Fruit fly (Drosophila melanogaster) whole organism, embryonic: Measurements from ENCODE around the gene CG6294.

Source experiments
- Abd-B ChIP-seq: fragments of 200-800 bp; sonication (Bioruptor generic); optimal IDR thresholded peaks from 2 replicates; lab custom pipeline; 2018; ENCODE audit warnings: missing biosample characterization, mild to moderate bottlenecking, missing genetic modification characterization, moderate library complexity
- C15 ChIP-seq: fragments of 200-800 bp; sonication (Bioruptor generic); IDR thresholded peaks from 3 replicates; pipeline ENCODE4 v1.3.6; 2022; ENCODE audit warnings: missing biosample characterization, missing genetic modification characterization
- CG11696 ChIP-seq: fragments of 200-800 bp; sonication (Bioruptor generic); IDR thresholded peaks from 2 replicates; pipeline ENCODE4 v1.3.6; 2022; ENCODE audit warnings: missing biosample characterization, missing genetic modification characterization
- CG11723 ChIP-seq: fragments of 200-800 bp; sonication (Bioruptor generic); optimal IDR thresholded peaks from 2 replicates; lab custom pipeline; 2017; ENCODE audit warnings: missing biosample characterization, mild to moderate bottlenecking, missing genetic modification characterization
- CG12155 ChIP-seq: fragments of 200-800 bp; sonication (Bioruptor generic); optimal IDR thresholded peaks from 3 replicates; lab custom pipeline; 2016; ENCODE audit warnings: missing biosample characterization, missing genetic modification characterization
- CG12942 ChIP-seq: fragments of 200-800 bp; sonication (Bioruptor generic); optimal IDR thresholded peaks from 3 replicates; lab custom pipeline; 2016; ENCODE audit warnings: missing biosample characterization, missing genetic modification characterization
- CG17328 ChIP-seq: fragments of 200-800 bp; sonication (Bioruptor generic); IDR thresholded peaks from 2 replicates; pipeline ENCODE4 v1.3.6; 2022; ENCODE audit warnings: missing biosample characterization, missing genetic modification characterization
- CG18011 ChIP-seq: fragments of 200-800 bp; sonication (Bioruptor generic); optimal IDR thresholded peaks from 2 replicates; lab custom pipeline; 2017; ENCODE audit warnings: missing biosample characterization, missing genetic modification characterization, mild to moderate bottlenecking, moderate library complexity, missing genotype
- CG18262 ChIP-seq: fragments of 200-800 bp; optimal IDR thresholded peaks from 3 replicates; lab custom pipeline; 2019; ENCODE audit warnings: missing biosample characterization, mild to moderate bottlenecking, missing genetic modification characterization, moderate library complexity
- CG2712 ChIP-seq: fragments of 200-800 bp; optimal IDR thresholded peaks from 3 replicates; lab custom pipeline; 2019; ENCODE audit warnings: missing biosample characterization, mild to moderate bottlenecking, missing genetic modification characterization, moderate library complexity
- CG3065 ChIP-seq: fragments of 200-800 bp; sonication (Bioruptor generic); optimal IDR thresholded peaks from 2 replicates; lab custom pipeline; 2016; ENCODE audit warnings: missing biosample characterization, missing genetic modification characterization
- CG5953 ChIP-seq: fragments of 200-800 bp; sonication (Bioruptor generic); IDR thresholded peaks from 2 replicates; pipeline ENCODE4 v1.3.6; 2022; ENCODE audit warnings: missing biosample characterization, missing genetic modification characterization
- CG6791 ChIP-seq: fragments of 200-800 bp; sonication (Bioruptor generic); IDR thresholded peaks from 3 replicates; pipeline ENCODE4 v1.3.6; 2022; ENCODE audit warnings: missing biosample characterization, missing genetic modification characterization; ENCODE audit not compliant: partially characterized antibody
- CG6813 ChIP-seq: fragments of 200-800 bp; sonication (Bioruptor generic); optimal IDR thresholded peaks from 2 replicates; lab custom pipeline; 2017; ENCODE audit warnings: missing biosample characterization, missing genetic modification characterization, mild to moderate bottlenecking, moderate library complexity, missing genetic modification reagents
- Dp ChIP-seq: fragments of 200-800 bp; sonication (Bioruptor generic); optimal IDR thresholded peaks from 2 replicates; lab custom pipeline; 2018; ENCODE audit warnings: missing biosample characterization, mild to moderate bottlenecking, missing genetic modification characterization, moderate library complexity
- Drgx ChIP-seq: fragments of 200-800 bp; sonication (Bioruptor generic); IDR thresholded peaks from 2 replicates; pipeline ENCODE4 v1.3.6; 2022; ENCODE audit warnings: missing biosample characterization, missing genetic modification characterization
- E2f1 ChIP-seq: fragments of 200-800 bp; sonication (Bioruptor generic); IDR thresholded peaks from 2 replicates; pipeline ENCODE4 v1.3.6; 2022; ENCODE audit warnings: missing biosample characterization, missing genetic modification characterization
- Ets65A ChIP-seq: fragments of 200-800 bp; sonication (Bioruptor generic); peaks from one replicate; lab custom pipeline; 2016; ENCODE audit warnings: missing biosample characterization, missing genetic modification characterization
- Gug ChIP-seq: fragments of 200-800 bp; sonication (Bioruptor generic); IDR thresholded peaks from 4 replicates; pipeline ENCODE4 v1.3.6; 2022; ENCODE audit warnings: missing biosample characterization, missing genetic modification characterization
- MBD-R2 ChIP-seq: fragments of 200-800 bp; sonication (Bioruptor generic); IDR thresholded peaks from 2 replicates; pipeline ENCODE4 v1.3.6; 2022; ENCODE audit warnings: missing biosample characterization, missing genetic modification characterization
- NC2β ChIP-seq: fragments of 200-800 bp; sonication (Bioruptor generic); optimal IDR thresholded peaks from 2 replicates; lab custom pipeline; 2016; ENCODE audit warnings: missing biosample characterization, missing genetic modification characterization
- NFAT ChIP-seq: fragments of 200-800 bp; sonication (Bioruptor generic); IDR thresholded peaks from 2 replicates; pipeline ENCODE4 v1.3.6; 2022; ENCODE audit warnings: missing biosample characterization, missing genetic modification characterization
- Optix ChIP-seq: fragments of 200-800 bp; sonication (Bioruptor generic); IDR thresholded peaks from 3 replicates; pipeline ENCODE4 v1.3.6; 2022; ENCODE audit warnings: missing biosample characterization, missing genetic modification characterization
- Trl ChIP-seq, 3 experiments: fragments of >200 bp in 2 of 3; fragments of 200-800 bp in 1 of 3; sonication (Bioruptor generic) in 1 of 3; optimal IDR thresholded peaks; 2 replicates in 1 of 3; 3 replicates in 2 of 3; lab custom pipeline; 2016 to 2017; ENCODE audit warnings: missing biosample characterization in 1 of 3, missing genetic modification characterization in 1 of 3
- az2 ChIP-seq: fragments of 200-800 bp; sonication (Bioruptor generic); optimal IDR thresholded peaks from 3 replicates; lab custom pipeline; 2016; ENCODE audit warnings: missing biosample characterization, missing genetic modification characterization
- chn ChIP-seq: fragments of 200-800 bp; sonication (Bioruptor generic); optimal IDR thresholded peaks from 2 replicates; lab custom pipeline; 2016; ENCODE audit warnings: missing biosample characterization, missing genetic modification characterization
- emc ChIP-seq: fragments of 200-800 bp; sonication (Bioruptor generic); optimal IDR thresholded peaks from 2 replicates; lab custom pipeline; 2016; ENCODE audit warnings: missing biosample characterization, missing genetic modification characterization
- fd102C ChIP-seq: fragments of 200-800 bp; sonication (Bioruptor generic); optimal IDR thresholded peaks from 2 replicates; lab custom pipeline; 2018; ENCODE audit warnings: missing biosample characterization, mild to moderate bottlenecking, missing genetic modification characterization, moderate library complexity
- fd64A ChIP-seq: fragments of 200-800 bp; sonication (Bioruptor generic); optimal IDR thresholded peaks from 3 replicates; lab custom pipeline; 2018; ENCODE audit warnings: missing biosample characterization, mild to moderate bottlenecking, missing genetic modification characterization
- gsb-n ChIP-seq: fragments of 200-800 bp; sonication (Bioruptor generic); optimal IDR thresholded peaks from 3 replicates; lab custom pipeline; 2018; ENCODE audit warnings: missing biosample characterization, mild to moderate bottlenecking, missing genetic modification characterization
- lbe ChIP-seq: fragments of 200-800 bp; sonication (Bioruptor generic); optimal IDR thresholded peaks from 2 replicates; lab custom pipeline; 2016; ENCODE audit warnings: missing biosample characterization, mild to moderate bottlenecking, missing genetic modification characterization
- lilli ChIP-seq: fragments of 200-800 bp; sonication (Bioruptor generic); optimal IDR thresholded peaks from 3 replicates; lab custom pipeline; 2016; ENCODE audit warnings: missing biosample characterization, missing genetic modification characterization
- pita ChIP-seq: fragments of 200-800 bp; sonication (Bioruptor generic); optimal IDR thresholded peaks from 2 replicates; lab custom pipeline; 2017; ENCODE audit warnings: missing biosample characterization, mild to moderate bottlenecking, missing genetic modification characterization
- prd ChIP-seq, 3 experiments: fragments of >200 bp in 2 of 3; fragments of 200-800 bp in 1 of 3; sonication (Bioruptor generic) in 1 of 3; optimal IDR thresholded peaks in 2 of 3; IDR thresholded peaks in 1 of 3; 2 replicates in 2 of 3; 3 replicates in 1 of 3; pipeline versions ENCODE4 v1.3.6 to Lab custom; 2017 to 2022; ENCODE audit warnings: missing biosample characterization in 1 of 3, missing genetic modification characterization in 1 of 3
- row ChIP-seq: fragments of 200-800 bp; sonication (Bioruptor generic); IDR thresholded peaks from 3 replicates; pipeline ENCODE4 v1.3.6; 2022; ENCODE audit warnings: missing biosample characterization, missing genetic modification characterization
- sob ChIP-seq: fragments of 200-800 bp; sonication (Bioruptor generic); IDR thresholded peaks from 2 replicates; pipeline ENCODE4 v1.3.6; 2022; ENCODE audit warnings: missing biosample characterization, missing genetic modification characterization
- sr ChIP-seq: fragments of 200-800 bp; sonication (Bioruptor generic); IDR thresholded peaks from 3 replicates; pipeline ENCODE4 v1.3.6; 2022; ENCODE audit warnings: missing biosample characterization, missing genetic modification characterization
- ttk ChIP-seq: fragments of 200-800 bp; sonication (Bioruptor generic); IDR thresholded peaks from 2 replicates; pipeline ENCODE4 v2.1.2; 2022; ENCODE audit warnings: missing biosample characterization, missing genetic modification characterization
- yki ChIP-seq: fragments of >200 bp; optimal IDR thresholded peaks from 3 replicates; lab custom pipeline; 2018

The CG6294 gene

dm6 chrX:15511399-15511798 is 48.9 kb downstream of the CG6294 start (continued):
- TF ChIP-seq NFAT (GFP tag; lab: Robert Waterston, UW), result no peak
- no peak for TF ChIP-seq E2f1
- TF ChIP-seq lilli (GFP tag; lab: Kevin White, UChicago), result peak; percentile 53
- peak; percentile 27; the same call in 2 of the 3 replicates for TF ChIP-seq row (GFP tag; lab: Robert Waterston, UW)
- no peak for TF ChIP-seq CG6813
- no peak for TF ChIP-seq CG18262 (tag; lab: Kevin White, UChicago)
- TF ChIP-seq Dp (GFP tag; lab: Kevin White, UChicago), result no peak
- TF ChIP-seq Trl (optimal IDR thresholded peaks at IDR 0.05; lab: Kevin White, UChicago), result no peak
- TF ChIP-seq Trl (GFP tag; optimal IDR thresholded peaks at IDR 0.05; lab: Kevin White, UChicago), result no peak
- no peak for TF ChIP-seq fd64A (GFP tag; lab: Kevin White, UChicago)
- TF ChIP-seq CG18011 (GFP tag; lab: Kevin White, UChicago), result no peak
- peak; percentile 10 for TF ChIP-seq CG12155 (GFP tag; lab: Kevin White, UChicago)
- no peak for TF ChIP-seq emc
- TF ChIP-seq chn, result no peak
- no peak for TF ChIP-seq CG12942 (GFP tag; lab: Kevin White, UChicago)
- TF ChIP-seq sr (GFP tag; lab: Robert Waterston, UW), result no peak
- TF ChIP-seq sob, result 0 out of 2 replicates have a peak, but pooled peaks have one; percentile 16
- no peak for TF ChIP-seq CG5953
- TF ChIP-seq ttk, result 0 out of 2 replicates have a peak, but pooled peaks have one; percentile 12
- no peak for TF ChIP-seq yki (lab: Kevin White, UChicago)
- no peak for TF ChIP-seq gsb-n (tag; lab: Kevin White, UChicago)
- TF ChIP-seq Ets65A (GFP tag; lab: Kevin White, UChicago), result peak; percentile 88
- TF ChIP-seq Optix (GFP tag; lab: Robert Waterston, UW), result no peak
- TF ChIP-seq MBD-R2 (GFP tag; lab: Robert Waterston, UW), result no peak
- TF ChIP-seq C15 (GFP tag; lab: Robert Waterston, UW), result no peak
- no peak for TF ChIP-seq CG17328 (GFP tag; lab: Robert Waterston, UW)
- TF ChIP-seq CG11696 (GFP tag; lab: Robert Waterston, UW), result no peak
- no peak for TF ChIP-seq Abd-B (GFP tag; lab: Kevin White, UChicago)
- no peak for TF ChIP-seq CG11723
- TF ChIP-seq fd102C, result no peak
- no peak for TF ChIP-seq pita (GFP tag; lab: Kevin White, UChicago)
- no peak for TF ChIP-seq CG6791 (GFP tag; lab: Robert Waterston, UW)
- no peak for TF ChIP-seq Gug (GFP tag; lab: Robert Waterston, UW)
- TF ChIP-seq az2 (GFP tag; lab: Kevin White, UChicago), result no peak
- TF ChIP-seq CG2712 (tag; lab: Kevin White, UChicago), result no peak
- no peak for TF ChIP-seq prd (optimal IDR thresholded peaks at IDR 0.05; lab: Kevin White, UChicago)
- peak; percentile 38; the same call in 1 of the 3 replicates for TF ChIP-seq prd (GFP tag; IDR thresholded peaks at IDR 0.05; lab: Robert Waterston, UW)
- TF ChIP-seq NC2β, result no peak
- no peak for TF ChIP-seq lbe (GFP tag; lab: Kevin White, UChicago)
- no peak for TF ChIP-seq CG3065 (GFP tag; lab: Kevin White, UChicago)
- no peak for TF ChIP-seq Drgx (GFP tag; lab: Robert Waterston, UW)
